Fruit fly (Drosophila melanogaster) whole organism, wandering third instar larva: Measurements from ENCODE around the gene CG13921.

Source experiments
- CG32264 ChIP-seq: fragments of 200-800 bp; sonication (Bioruptor generic); optimal IDR thresholded peaks from 2 replicates; lab custom pipeline; 2016; ENCODE audit warnings: missing biosample characterization, missing genetic modification characterization
- CG9705 ChIP-seq: fragments of 200-800 bp; sonication (Bioruptor generic); optimal IDR thresholded peaks from 2 replicates; lab custom pipeline; 2018; ENCODE audit warnings: missing biosample characterization, mild to moderate bottlenecking, missing genetic modification characterization
- Dif ChIP-seq: fragments of 200-275, 200-300 bp; sonication (Bioruptor generic); optimal IDR thresholded peaks from 2 replicates; lab custom pipeline; 2018; ENCODE audit warnings: missing biosample characterization, missing genetic modification characterization; ENCODE audit not compliant: partially characterized antibody
- HLH106 ChIP-seq: fragments of 200-800 bp; optimal IDR thresholded peaks from 3 replicates; lab custom pipeline; 2019; ENCODE audit warnings: missing biosample characterization, mild to moderate bottlenecking, missing genetic modification characterization, moderate library complexity
- Hr83 ChIP-seq: fragments of 200-300 bp; sonication (Bioruptor generic); optimal IDR thresholded peaks from 2 replicates; lab custom pipeline; 2016; ENCODE audit warnings: missing biosample characterization, mild to moderate bottlenecking, missing genetic modification characterization, moderate library complexity; ENCODE audit not compliant: poor library complexity, severe bottlenecking
- Jra ChIP-seq: sonication (Bioruptor generic); optimal IDR thresholded peaks from 2 replicates; lab custom pipeline; 2016; ENCODE audit warnings: missing biosample characterization, missing genetic modification characterization
- Mio ChIP-seq: sonication (Bioruptor generic); optimal IDR thresholded peaks from 2 replicates; lab custom pipeline; 2016; ENCODE audit warnings: missing biosample characterization, missing genetic modification characterization
- OdsH ChIP-seq: fragments of 200-800 bp; sonication (Bioruptor generic); optimal IDR thresholded peaks from 2 replicates; lab custom pipeline; 2016; ENCODE audit warnings: missing biosample characterization, mild to moderate bottlenecking, missing genetic modification characterization
- Rel ChIP-seq, 2 experiments: fragments of 200-800 bp; sonication (Bioruptor generic) in 1 of 2; optimal IDR thresholded peaks; 2 replicates in 1 of 2; 3 replicates in 1 of 2; lab custom pipeline; 2016 to 2019; ENCODE audit warnings: mild to moderate bottlenecking in 2 of 2, missing biosample characterization in 2 of 2, missing genetic modification characterization in 2 of 2, moderate library complexity in 1 of 2
- Sp1 ChIP-seq: fragments of 200-800 bp; sonication (Bioruptor generic); optimal IDR thresholded peaks from 3 replicates; lab custom pipeline; 2019; ENCODE audit warnings: missing biosample characterization, mild to moderate bottlenecking, missing genetic modification characterization, moderate library complexity
- br ChIP-seq: fragments of 200-800 bp; sonication (Bioruptor generic); optimal IDR thresholded peaks from 2 replicates; lab custom pipeline; 2016; ENCODE audit warnings: missing biosample characterization, missing genetic modification characterization
- brk ChIP-seq: fragments of 200-800 bp; sonication (Bioruptor generic); optimal IDR thresholded peaks from 2 replicates; lab custom pipeline; 2016; ENCODE audit warnings: missing biosample characterization, mild to moderate bottlenecking, missing genetic modification characterization
- dmrt93B ChIP-seq: fragments of 200-800 bp; sonication (Bioruptor generic); optimal IDR thresholded peaks from 2 replicates; lab custom pipeline; 2018; ENCODE audit warnings: missing biosample characterization, mild to moderate bottlenecking, missing genetic modification characterization
- ey ChIP-seq: fragments of 200-800 bp; sonication (Bioruptor generic); optimal IDR thresholded peaks from 2 replicates; lab custom pipeline; 2016; ENCODE audit warnings: missing biosample characterization, missing genetic modification characterization
- jim ChIP-seq: fragments of 175-275, 200-325 bp; sonication (Bioruptor generic); optimal IDR thresholded peaks from 2 replicates; lab custom pipeline; 2016; ENCODE audit warnings: missing biosample characterization, mild to moderate bottlenecking, missing genetic modification characterization
- pan ChIP-seq: fragments of >200 bp; optimal IDR thresholded peaks from 2 replicates; lab custom pipeline; 2017
- psq ChIP-seq: fragments of 200-800 bp; sonication (Bioruptor generic); optimal IDR thresholded peaks from 3 replicates; lab custom pipeline; 2017; ENCODE audit warnings: missing biosample characterization, mild to moderate bottlenecking, missing genetic modification characterization, moderate library complexity
- rgr ChIP-seq: fragments of 200-800 bp; sonication (Bioruptor generic); optimal IDR thresholded peaks from 3 replicates; lab custom pipeline; 2016; ENCODE audit warnings: missing biosample characterization, mild to moderate bottlenecking, missing genetic modification characterization
- sage ChIP-seq: fragments of 200-800 bp; sonication (Bioruptor generic); optimal IDR thresholded peaks from 2 replicates; lab custom pipeline; 2016; ENCODE audit warnings: missing biosample characterization, mild to moderate bottlenecking, missing genetic modification characterization
- usp ChIP-seq: fragments of >200 bp; optimal IDR thresholded peaks from 2 replicates; lab custom pipeline; 2017; ENCODE audit warnings: missing biosample characterization, missing genetic modification characterization

Gene CG13921

DNA sequence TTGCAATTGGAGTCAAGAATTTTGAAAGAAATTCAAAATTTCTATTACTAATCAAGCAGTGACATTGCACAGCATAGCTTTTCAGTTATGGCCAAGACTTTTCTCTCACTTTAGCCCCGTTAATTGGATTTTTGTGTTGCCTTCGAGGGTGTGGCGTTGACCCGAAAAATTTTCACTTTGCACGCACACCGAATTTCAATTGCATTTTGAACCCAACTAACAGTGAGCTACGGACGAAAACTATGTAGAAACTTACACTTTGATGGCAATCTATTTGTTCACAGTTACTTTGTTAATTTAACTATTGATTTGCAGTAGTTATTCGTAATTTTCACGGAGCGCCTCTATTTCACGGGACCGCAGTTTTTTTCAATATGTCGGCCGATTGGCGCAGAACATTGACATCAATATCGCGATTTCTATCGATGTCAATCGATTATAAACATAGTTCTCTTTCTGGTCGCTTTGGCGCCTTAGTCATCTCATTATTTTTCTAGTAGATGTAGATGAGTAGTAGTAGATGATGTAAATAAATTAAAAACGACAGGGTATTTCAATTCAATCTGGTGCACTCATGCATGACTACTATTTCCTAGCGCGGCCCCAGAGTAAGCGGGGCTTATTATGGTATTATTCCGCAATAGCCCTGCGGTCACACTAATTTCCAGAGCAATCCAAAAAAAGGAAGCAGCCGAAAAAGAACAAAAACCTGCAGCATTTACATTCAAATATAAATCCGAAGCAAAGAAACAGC is 48.4 kb downstream of the CG13921 start, which contains the start of the genes alpha-Spec, dlt and Cdc37:
TSS of gene alpha-Spec (minus strand) at position 386 of the 754 bp plus-strand sequence.
TSS of gene dlt (minus strand) at position 386 of the 754 bp plus-strand sequence.
TSS of gene Cdc37 (plus strand) at position 450 of the 754 bp plus-strand sequence.
- no peak for TF ChIP-seq ey (GFP tag; lab: Kevin White, UChicago)
- no peak for TF ChIP-seq Jra (GFP tag; lab: Kevin White, UChicago)
- TF ChIP-seq HLH106 (tag; lab: Kevin White, UChicago): peak; percentile 44
- TF ChIP-seq jim: no peak
- TF ChIP-seq Rel (GFP tag; optimal IDR thresholded peaks at IDR 0.05; lab: Kevin White, UChicago): no peak
- peak; percentile 53 for TF ChIP-seq Rel (tag; optimal IDR thresholded peaks at IDR 0.05; lab: Kevin White, UChicago)
- no peak for TF ChIP-seq CG32264
- TF ChIP-seq psq (GFP tag; lab: Kevin White, UChicago): peak; percentile 2
- peak; percentile 44 for TF ChIP-seq CG9705 (GFP tag; lab: Kevin White, UChicago)
- TF ChIP-seq OdsH (GFP tag; lab: Kevin White, UChicago): peak; percentile 31
- TF ChIP-seq usp (GFP tag; lab: Kevin White, UChicago): no peak
- TF ChIP-seq Sp1 (GFP tag; lab: Kevin White, UChicago): peak; percentile 21
- peak; percentile 35 for TF ChIP-seq br
- peak; percentile 20 for TF ChIP-seq rgr (GFP tag; lab: Kevin White, UChicago)

DNA sequence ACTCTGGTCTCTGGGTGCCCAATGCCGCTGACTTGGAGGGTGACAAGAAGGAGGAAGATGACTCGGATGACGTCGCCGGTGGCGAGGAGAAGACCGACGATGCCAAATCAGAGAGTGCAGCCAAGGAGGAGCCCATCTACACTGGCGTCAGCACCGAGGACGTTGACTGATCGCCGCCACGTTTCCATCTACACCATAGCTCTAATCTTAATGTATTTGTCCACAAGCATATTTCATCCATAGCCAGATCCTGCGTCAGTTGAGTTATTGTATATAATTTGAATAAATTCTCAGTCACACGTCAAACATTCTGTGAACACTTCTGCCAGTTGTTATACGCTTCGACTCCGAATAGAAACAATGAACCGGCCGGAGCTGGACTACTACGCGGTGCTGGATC is 50.3 kb downstream of the CG13921 start, which contains the start of gene CG12020:
TSS of gene CG12020 (plus strand) at position 301 of the 400 bp plus-strand sequence.
- TF ChIP-seq Mio (GFP tag; lab: Kevin White, UChicago): no peak
- no peak for TF ChIP-seq Hr83 (GFP tag; lab: Kevin White, UChicago)
- no peak for TF ChIP-seq dmrt93B (GFP tag; lab: Kevin White, UChicago)
- no peak for TF ChIP-seq CG9705 (GFP tag; lab: Kevin White, UChicago)
- TF ChIP-seq brk (GFP tag; lab: Kevin White, UChicago): no peak
- TF ChIP-seq sage (GFP tag; lab: Kevin White, UChicago): no peak
- TF ChIP-seq pan (lab: Kevin White, UChicago): no peak

dm6 chr3L:1798649-1799048 is 51.9 kb downstream of the CG13921 start, which contains the start of gene Patj:
Gene Patj, plus strand, starts transcription at chr3L:1798803.
- no peak for TF ChIP-seq pan (lab: Kevin White, UChicago)
- no peak for TF ChIP-seq OdsH (GFP tag; lab: Kevin White, UChicago)
- TF ChIP-seq Dif (GFP tag; lab: Kevin White, UChicago): no peak
- no peak for TF ChIP-seq jim
- no peak for TF ChIP-seq Jra (GFP tag; lab: Kevin White, UChicago)
